Worm (Caenorhabditis elegans): Measurements from ENCODE around the gene C06G4.4.
"Not testable (repeated sequence)": the region's sequence is repeated elsewhere in the genome, so short reads cannot be mapped to it uniquely, and the experiment has no call there.

The C06G4.4 gene

ce11 chrIII:7972061-7972460, 5.6 kb downstream of the C06G4.4 start, which contains the start of gene F54H12.5:
F54H12.5 (minus strand) TSS chrIII:7972161.
- TF ChIP-seq arid-1 (GFP tag; conservative IDR thresholded peaks at IDR 0.05) (no peak), ZK546.5 (tag; optimal IDR thresholded peaks at IDR 0.05) (no peak), dmd-8 (GFP tag; IDR thresholded peaks at IDR 0.05) (no peak), snpc-1.2 (GFP tag; IDR thresholded peaks at IDR 0.05) (0 out of 2 replicates have a peak, but pooled peaks have one; percentile 29), nhr-42 (GFP tag; IDR thresholded peaks at IDR 0.05) (no peak), ces-1 (GFP tag; optimal IDR thresholded peaks at IDR 0.05) (no peak)

- no peak for TF ChIP-seq skn-1 (tag; optimal IDR thresholded peaks at IDR 0.05)
- TF ChIP-seq nhr-48 (tag; optimal IDR thresholded peaks at IDR 0.05), result no peak
- TF ChIP-seq F26F4.8 (GFP tag; conservative IDR thresholded peaks at IDR 0.05), result no peak
- TF ChIP-seq pqm-1 (tag; optimal IDR thresholded peaks at IDR 0.05), result no peak
- no peak for TF ChIP-seq daf-12 (tag; optimal IDR thresholded peaks at IDR 0.05)
- TF ChIP-seq F44E2.7 (GFP tag; IDR thresholded peaks at IDR 0.05), result no peak
- TF ChIP-seq lim-7 (GFP tag; IDR thresholded peaks at IDR 0.05), result no peak
- TF ChIP-seq mxl-3 (GFP tag; optimal IDR thresholded peaks at IDR 0.05), result no peak
- no peak for TF ChIP-seq snpc-4 (tag; optimal IDR thresholded peaks at IDR 0.05)
- no peak for TF ChIP-seq R02D3.7 (tag; optimal IDR thresholded peaks at IDR 0.05)
- TF ChIP-seq nhr-11 (tag; optimal IDR thresholded peaks at IDR 0.05), result no peak
- no peak for TF ChIP-seq T26A8.4 (GFP tag; IDR thresholded peaks at IDR 0.05)
- TF ChIP-seq dmd-9 (GFP tag; IDR thresholded peaks at IDR 0.05), result no peak
- TF ChIP-seq egl-43 (GFP tag; IDR thresholded peaks at IDR 0.05), result no peak
- TF ChIP-seq vab-7 (GFP tag; IDR thresholded peaks at IDR 0.05), result no peak
- no peak for TF ChIP-seq aly-2 (tag; optimal IDR thresholded peaks at IDR 0.05)
- TF ChIP-seq ceh-28 (tag; optimal IDR thresholded peaks at IDR 0.05), result no peak
- TF ChIP-seq mes-2 (tag; optimal IDR thresholded peaks at IDR 0.05; ENCODE audit: poor library complexity, severe bottlenecking), result no peak
Measured at ce11 chrIII:7969121-7969520, 8.5 kb downstream of the C06G4.4 start, which contains the start of the genes F54H12.8 and F54H12.7. F54H12.8 (minus strand) TSS chrIII:7969221. F54H12.7 (plus strand) TSS chrIII:7969349.

ce11 chrIII:7965946-7966692, 11.5 kb downstream of the C06G4.4 start:
- TF ChIP-seq dmd-8 (GFP tag; IDR thresholded peaks at IDR 0.05) (peak; percentile 80), aha-1 (tag) (peak; percentile 38), T26A8.4 (GFP tag; IDR thresholded peaks at IDR 0.05) (0 out of 2 replicates have a peak, but pooled peaks have one; percentile 15), Y105C5A.15 (GFP tag; IDR thresholded peaks at IDR 0.05) (0 out of 2 replicates have a peak, but pooled peaks have one; percentile 33), lim-7 (GFP tag; IDR thresholded peaks at IDR 0.05) (0 out of 2 replicates have a peak, but pooled peaks have one; percentile 50), madf-5 (GFP tag; IDR thresholded peaks at IDR 0.05) (0 out of 4 replicates have a peak, but pooled peaks of 1 of the 2 experiments have one; percentile 27)

DNA sequence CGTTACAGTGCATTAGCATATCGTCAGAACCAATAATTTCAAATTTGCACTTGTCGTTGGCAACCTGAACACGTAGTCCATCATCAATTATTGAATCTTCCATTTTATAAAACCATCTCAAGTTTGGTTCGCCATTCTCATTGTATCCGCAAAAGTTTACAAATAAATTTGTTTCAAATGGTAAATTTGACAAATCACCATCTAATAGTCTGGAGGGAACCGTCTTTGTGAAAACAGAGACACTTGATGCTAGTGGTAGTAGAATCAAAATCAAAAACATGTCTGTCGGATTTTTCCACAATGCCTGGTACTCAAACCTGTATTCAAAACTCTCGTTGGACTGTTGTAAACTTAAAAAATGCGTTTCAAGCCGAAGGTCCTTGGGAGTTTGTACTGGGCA, 13.3 kb downstream of the C06G4.4 start, which contains the start of gene F54H12.2:
F54H12.2 (plus strand) TSS at position 301 of the 400 bp plus-strand sequence.
- TF ChIP-seq ztf-11 (tag; optimal IDR thresholded peaks at IDR 0.05); egl-43 (GFP tag; IDR thresholded peaks at IDR 0.05); nhr-111 (GFP tag; optimal IDR thresholded peaks at IDR 0.05): not testable (repeated sequence)

- not testable (repeated sequence) for TF ChIP-seq dmd-8 (GFP tag; IDR thresholded peaks at IDR 0.05); cey-2 (tag; optimal IDR thresholded peaks at IDR 0.05; ENCODE audit: borderline replicate concordance, insufficient read depth); ZK546.5 (tag; optimal IDR thresholded peaks at IDR 0.05)
Measured at ce11 chrIII:7962641-7963040, 15.0 kb downstream of the C06G4.4 start, which contains the start of gene F54H12.4. F54H12.4 (minus strand) TSS chrIII:7962741.

Measured in whole organism, L4 larva.